Worm (Caenorhabditis elegans) whole organism, L4/young adult: Measurements from ENCODE around the gene E02H9.13.

Source experiments
- W03F9.2 ChIP-seq: fragments of 150-350 bp; optimal IDR thresholded peaks from 2 replicates; lab custom pipeline; 2014; ENCODE audit warnings: missing biosample characterization, missing genetic modification characterization
- dao-5 ChIP-seq: sonication (generic microtip); optimal IDR thresholded peaks from 2 replicates; lab custom pipeline; 2016; ENCODE audit warnings: missing genotype, missing genetic modification characterization, moderate library complexity, missing compliant biosample characterization

- TF ChIP-seq W03F9.2 (tag; lab: Kevin White, UChicago) (no peak), dao-5 (tag; lab: Kevin White, UChicago) (no peak)
These were observed 13.7 kb downstream of the E02H9.13 start for ce11 chrIII:2424783-2425329.
